Fruit fly (Drosophila melanogaster) whole organism, pupa: Measurements from ENCODE around the gene Lar.
A peak's percentile ranks its signal among the peaks of the same experiment; 100 is the strongest.

Source experiments
- CG10348 ChIP-seq: fragments of 200-800 bp; sonication (Bioruptor generic); IDR thresholded peaks from 2 replicates; pipeline ENCODE4 v1.3.6; 2022; ENCODE audit warnings: missing biosample characterization, missing genetic modification characterization
- CG12605 ChIP-seq: fragments of 200-800 bp; sonication (Bioruptor generic); IDR thresholded peaks from 2 replicates; pipeline ENCODE4 v1.3.6; 2022; ENCODE audit warnings: missing biosample characterization, missing genetic modification characterization
- CG13204 ChIP-seq: fragments of 200-800 bp; sonication (Bioruptor generic); optimal IDR thresholded peaks from 2 replicates; lab custom pipeline; 2018; ENCODE audit warnings: missing biosample characterization, mild to moderate bottlenecking, missing genetic modification characterization, moderate library complexity
- CG14655 ChIP-seq: fragments of 200-800 bp; sonication (Bioruptor generic); optimal IDR thresholded peaks from 3 replicates; lab custom pipeline; 2017; ENCODE audit warnings: mild to moderate bottlenecking, missing biosample characterization, missing genetic modification reagents, missing genetic modification characterization
- CG15710 ChIP-seq: fragments of 200-800 bp; sonication (Bioruptor generic); optimal IDR thresholded peaks from 2 replicates; lab custom pipeline; 2018; ENCODE audit warnings: missing biosample characterization, mild to moderate bottlenecking, missing genetic modification characterization, moderate library complexity
- CG17806 ChIP-seq: fragments of 200-800 bp; sonication (Bioruptor generic); optimal IDR thresholded peaks from 2 replicates; lab custom pipeline; 2018; ENCODE audit warnings: missing biosample characterization, mild to moderate bottlenecking, missing genetic modification characterization, moderate library complexity
- CG32121 ChIP-seq: fragments of 200-800 bp; sonication (Bioruptor generic); IDR thresholded peaks from 2 replicates; pipeline ENCODE4 v1.3.6; 2022; ENCODE audit warnings: missing biosample characterization, missing genetic modification characterization
- CG34367 ChIP-seq: fragments of 200-800 bp; sonication (Bioruptor generic); optimal IDR thresholded peaks from 2 replicates; lab custom pipeline; 2018; ENCODE audit warnings: missing biosample characterization, mild to moderate bottlenecking, missing genetic modification characterization
- CG4496 ChIP-seq: fragments of 200-800 bp; sonication (Bioruptor generic); IDR thresholded peaks from 3 replicates; pipeline ENCODE4 v1.3.6; 2022; ENCODE audit warnings: missing biosample characterization, missing genetic modification characterization
- CG8159 ChIP-seq: fragments of 200-800 bp; sonication (Bioruptor generic); optimal IDR thresholded peaks from 3 replicates; lab custom pipeline; 2018; ENCODE audit warnings: missing biosample characterization, mild to moderate bottlenecking, missing genetic modification characterization, moderate library complexity
- CG8301 ChIP-seq: fragments of 200-800 bp; sonication (Bioruptor generic); optimal IDR thresholded peaks from 2 replicates; lab custom pipeline; 2018; ENCODE audit warnings: missing biosample characterization, mild to moderate bottlenecking, missing genetic modification characterization
- CG9948 ChIP-seq: fragments of 200-800 bp; sonication (Bioruptor generic); optimal IDR thresholded peaks from 2 replicates; lab custom pipeline; 2018; ENCODE audit warnings: missing biosample characterization, mild to moderate bottlenecking, missing genetic modification characterization, moderate library complexity
- D1 ChIP-seq: fragments of 200-800 bp; sonication (Bioruptor generic); optimal IDR thresholded peaks from 2 replicates; lab custom pipeline; 2018; ENCODE audit warnings: missing biosample characterization, mild to moderate bottlenecking, missing genetic modification characterization, moderate library complexity
- EcR ChIP-seq: fragments of 200-800 bp; sonication (Bioruptor generic); optimal IDR thresholded peaks from 3 replicates; lab custom pipeline; 2019; ENCODE audit warnings: missing biosample characterization, missing genetic modification characterization, mild to moderate bottlenecking, moderate library complexity, missing genetic modification reagents
- Ets98B ChIP-seq: fragments of 200-800 bp; sonication (Bioruptor generic); IDR thresholded peaks from 2 replicates; pipeline ENCODE4 v1.3.6; 2022; ENCODE audit warnings: missing biosample characterization, missing genetic modification characterization
- Pif1A ChIP-seq: fragments of 200-800 bp; sonication (Bioruptor generic); optimal IDR thresholded peaks from 3 replicates; lab custom pipeline; 2016; ENCODE audit warnings: missing biosample characterization, missing genetic modification characterization
- Pif1B ChIP-seq: fragments of 200-800 bp; sonication (Bioruptor generic); optimal IDR thresholded peaks from 3 replicates; lab custom pipeline; 2016; ENCODE audit warnings: missing biosample characterization, missing genetic modification characterization
- Snoo ChIP-seq: fragments of 200-800 bp; sonication (Bioruptor generic); optimal IDR thresholded peaks from 3 replicates; lab custom pipeline; 2017; ENCODE audit warnings: missing biosample characterization, mild to moderate bottlenecking, missing genetic modification characterization, inconsistent platforms
- fd96Ca ChIP-seq: fragments of 200-800 bp; sonication (Bioruptor generic); IDR thresholded peaks from 3 replicates; pipeline ENCODE4 v1.3.6; 2022; ENCODE audit warnings: missing biosample characterization, missing genetic modification characterization
- gl ChIP-seq: fragments of 200-800 bp; sonication (Bioruptor generic); optimal IDR thresholded peaks from 2 replicates; lab custom pipeline; 2018; ENCODE audit warnings: missing biosample characterization, mild to moderate bottlenecking, missing genetic modification characterization
- rn ChIP-seq: fragments of 200-800 bp; sonication (Bioruptor generic); IDR thresholded peaks from 2 replicates; pipeline ENCODE4 v1.3.6; 2022; ENCODE audit warnings: missing biosample characterization, missing genetic modification characterization

Lar gene

DNA sequence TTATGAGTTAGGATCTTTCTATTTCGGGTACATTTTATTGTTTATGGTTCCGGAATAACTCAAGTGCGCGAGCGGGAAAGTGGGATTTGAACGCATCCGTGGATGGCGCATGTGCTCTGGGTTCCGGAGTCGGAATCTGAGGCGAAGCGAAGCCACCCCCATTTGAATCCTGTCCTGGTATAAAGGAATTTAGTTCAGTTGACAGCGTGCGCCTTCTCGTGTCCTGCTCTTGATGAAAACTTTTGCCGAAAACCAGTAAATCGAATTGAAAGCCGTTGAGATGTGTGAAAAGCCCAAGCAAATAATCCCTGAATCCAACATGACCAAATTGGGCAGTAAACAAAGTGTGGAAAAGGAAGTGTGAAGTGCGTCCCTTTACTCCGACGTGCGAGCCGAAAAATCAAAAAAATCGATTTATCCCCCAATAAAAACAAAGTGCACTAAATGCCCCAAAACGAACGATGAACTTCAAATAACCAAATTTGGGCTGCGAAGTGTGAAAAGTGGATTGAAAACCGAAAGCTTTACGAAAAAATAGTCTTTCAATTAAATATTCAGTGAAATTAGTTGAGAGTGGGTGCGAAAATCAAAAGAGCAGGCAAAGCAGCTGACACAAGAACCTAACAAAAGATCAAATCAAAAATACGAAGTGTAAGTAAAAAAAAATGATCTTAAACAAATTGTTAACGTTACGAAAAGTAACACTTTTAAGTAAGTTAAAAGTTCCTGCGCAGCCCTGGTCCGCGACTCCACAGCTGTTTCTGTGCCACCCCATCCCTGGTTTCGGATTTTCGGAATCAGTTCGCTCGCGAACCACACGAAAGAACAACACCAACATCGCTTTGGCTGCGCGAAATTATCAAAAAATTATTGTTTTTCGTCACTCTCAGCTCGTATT, at the start of gene Lar:
Gene Lar (plus strand): TSS at position 188 of the 898 bp plus-strand sequence.
- TF ChIP-seq D1 (tag; lab: Kevin White, UChicago) (no peak), Pif1A (GFP tag; lab: Kevin White, UChicago) (no peak), CG8301 (tag; lab: Kevin White, UChicago) (peak; percentile 26), CG8159 (tag; lab: Kevin White, UChicago) (peak; percentile 43), CG32121 (GFP tag; lab: Robert Waterston, UW) (peak; percentile 63), CG15710 (tag; lab: Kevin White, UChicago) (peak; percentile 23), Snoo (peak; percentile 23), CG12605 (0 out of 2 replicates have a peak, but pooled peaks have one; percentile 43), CG34367 (tag; lab: Kevin White, UChicago) (no peak), rn (GFP tag; lab: Robert Waterston, UW) (no peak), gl (no peak), fd96Ca (GFP tag; lab: Robert Waterston, UW) (peak; percentile 66; the same call in 2 of the 3 replicates), CG9948 (tag; lab: Kevin White, UChicago) (peak; percentile 32), EcR (no peak), Pif1B (GFP tag; lab: Kevin White, UChicago) (peak; percentile 28), CG17806 (tag; lab: Kevin White, UChicago) (no peak), Ets98B (GFP tag; lab: Robert Waterston, UW) (peak; percentile 77; the same call in 1 of the 2 replicates), CG4496 (peak; percentile 65)

- no peak for TF ChIP-seq CG10348 (GFP tag; lab: Robert Waterston, UW)
- TF ChIP-seq CG17806 (tag; lab: Kevin White, UChicago): peak; percentile 72
- TF ChIP-seq D1 (tag; lab: Kevin White, UChicago): no peak
- peak; percentile 81 for TF ChIP-seq fd96Ca (GFP tag; lab: Robert Waterston, UW)
- peak; percentile 49 for TF ChIP-seq CG32121 (GFP tag; lab: Robert Waterston, UW)
- peak; percentile 83 for TF ChIP-seq Ets98B (GFP tag; lab: Robert Waterston, UW)
- TF ChIP-seq CG9948 (tag; lab: Kevin White, UChicago): peak; percentile 75
- TF ChIP-seq rn (GFP tag; lab: Robert Waterston, UW): no peak
- peak; percentile 11 for TF ChIP-seq EcR
- peak; percentile 93 for TF ChIP-seq Snoo
- TF ChIP-seq gl: no peak
- TF ChIP-seq CG4496: peak; percentile 83
- TF ChIP-seq Pif1B (GFP tag; lab: Kevin White, UChicago): peak; percentile 89
- peak; percentile 83 for TF ChIP-seq CG8159 (tag; lab: Kevin White, UChicago)
- peak; percentile 79 for TF ChIP-seq CG15710 (tag; lab: Kevin White, UChicago)
- TF ChIP-seq CG13204 (GFP tag; lab: Kevin White, UChicago): peak; percentile 44
- TF ChIP-seq CG12605: peak; percentile 75
- TF ChIP-seq CG8301 (tag; lab: Kevin White, UChicago): peak; percentile 97
- peak; percentile 85 for TF ChIP-seq Pif1A (GFP tag; lab: Kevin White, UChicago)
- TF ChIP-seq CG14655 (GFP tag; lab: Kevin White, UChicago): peak; percentile 97
- TF ChIP-seq CG34367 (tag; lab: Kevin White, UChicago): peak; percentile 56
- TF ChIP-seq, all 21 proteins: peak for 17
These were observed 48.5 kb upstream of the Lar start, which contains the start of gene CG13082 for dm6 chr2L:19537779-19538456. Gene CG13082 (plus strand): TSS chr2L:19538425.

dm6 chr2L:19540307-19540706, 46.1 kb upstream of the Lar start, which contains the start of gene CG13081:
Gene CG13081 (plus strand): TSS chr2L:19540607.
- TF ChIP-seq Ets98B (GFP tag; lab: Robert Waterston, UW): no peak
- TF ChIP-seq CG32121 (GFP tag; lab: Robert Waterston, UW): no peak
- TF ChIP-seq Pif1A (GFP tag; lab: Kevin White, UChicago): no peak
- TF ChIP-seq D1 (tag; lab: Kevin White, UChicago): no peak
- TF ChIP-seq CG8159 (tag; lab: Kevin White, UChicago): no peak
- no peak for TF ChIP-seq CG9948 (tag; lab: Kevin White, UChicago)
- TF ChIP-seq EcR: no peak
- no peak for TF ChIP-seq rn (GFP tag; lab: Robert Waterston, UW)
- TF ChIP-seq Pif1B (GFP tag; lab: Kevin White, UChicago): no peak
- no peak for TF ChIP-seq CG34367 (tag; lab: Kevin White, UChicago)
- TF ChIP-seq CG12605: no peak
- no peak for TF ChIP-seq CG8301 (tag; lab: Kevin White, UChicago)
- no peak for TF ChIP-seq CG14655 (GFP tag; lab: Kevin White, UChicago)
- no peak for TF ChIP-seq Snoo
- no peak for TF ChIP-seq CG13204 (GFP tag; lab: Kevin White, UChicago)
- TF ChIP-seq gl: no peak
- no peak for TF ChIP-seq CG10348 (GFP tag; lab: Robert Waterston, UW)
- TF ChIP-seq CG15710 (tag; lab: Kevin White, UChicago): no peak
- TF ChIP-seq fd96Ca (GFP tag; lab: Robert Waterston, UW): no peak
- no peak for TF ChIP-seq CG17806 (tag; lab: Kevin White, UChicago)

DNA sequence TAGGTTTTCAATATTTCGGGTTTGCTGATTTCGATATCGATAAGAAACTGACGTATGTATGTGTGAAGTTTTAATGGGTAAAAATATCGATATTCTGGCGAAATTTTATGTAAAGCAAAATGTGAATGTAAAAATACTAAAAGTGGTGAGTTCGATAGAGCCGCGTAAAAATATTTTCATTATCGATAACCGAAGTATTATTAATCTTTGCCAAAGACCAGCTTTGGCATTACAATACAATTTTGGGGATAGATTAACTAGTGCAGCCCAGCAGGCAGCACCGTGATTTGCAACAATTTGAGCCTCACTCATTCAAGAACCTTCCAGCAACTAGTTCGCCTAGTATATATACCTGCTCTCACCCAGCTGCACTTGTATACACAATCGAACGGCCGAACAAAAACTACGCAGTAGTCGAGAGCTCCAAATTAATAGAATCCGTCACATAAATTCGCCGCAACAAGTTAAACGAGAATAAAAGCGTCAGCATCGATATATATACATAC, 44.1 kb upstream of the Lar start:
- TF ChIP-seq CG17806 (tag; lab: Kevin White, UChicago): no peak
- TF ChIP-seq CG12605: peak; percentile 17; the same call in 1 of the 2 replicates
- TF ChIP-seq Ets98B (GFP tag; lab: Robert Waterston, UW): 0 out of 2 replicates have a peak, but pooled peaks have one; percentile 7
